2 fruit fly cellular contexts compared by ENCODE assay signal in the genomic region with DNA sequence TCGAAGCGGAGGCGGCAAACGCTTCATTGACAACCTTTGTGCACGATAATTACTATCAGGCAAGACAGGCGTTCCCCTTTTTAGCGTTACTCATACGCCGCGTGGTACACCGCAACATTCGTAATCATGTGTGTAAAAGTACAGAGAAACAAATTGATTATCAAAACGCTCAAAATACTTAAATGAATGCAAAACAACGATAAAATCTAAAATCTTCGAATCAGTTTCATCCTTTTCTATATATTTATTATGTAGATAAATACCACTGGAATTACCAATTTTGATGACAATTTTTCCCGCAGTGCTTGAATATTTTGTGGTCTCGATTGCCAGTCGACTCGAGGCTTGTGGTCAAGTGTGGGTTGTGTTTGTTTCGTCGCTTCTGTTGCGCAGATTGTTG.
TF ChIP-seq lines count a peak whose summit lies in the region.

No protein-coding gene starts in this region.

TF ChIP-seq in whole organism, embryonic, 481 proteins besides CTCF, POLR2A, EP300 and RAD21 (continued from another document):
- peak; percentile 5 for TF ChIP-seq CG10979 (tag; optimal IDR thresholded peaks at IDR 0.05; lab: Kevin White, UChicago)
- TF ChIP-seq ranshi (GFP tag; IDR thresholded peaks at IDR 0.05; lab: Robert Waterston, UW): peak; percentile 66
- peak; percentile 69 for TF ChIP-seq CG10147 (GFP tag; optimal IDR thresholded peaks at IDR 0.05; lab: Kevin White, UChicago)
- TF ChIP-seq nau (GFP tag; optimal IDR thresholded peaks at IDR 0.05; lab: Kevin White, UChicago): peak; percentile 3
- TF ChIP-seq HLH3B (GFP tag; IDR thresholded peaks at IDR 0.05; lab: Robert Waterston, UW): peak; percentile 61
- no peak for TF ChIP-seq CG9609 (GFP tag; optimal IDR thresholded peaks at IDR 0.05; lab: Kevin White, UChicago)
- TF ChIP-seq Fer3 (tag; optimal IDR thresholded peaks at IDR 0.05; lab: Kevin White, UChicago): peak; percentile 16
- peak; percentile 23; the same call in 1 of the 2 replicates for TF ChIP-seq Ptx1 (GFP tag; IDR thresholded peaks at IDR 0.05; lab: Robert Waterston, UW)
- peak; percentile 37; the same call in 1 of the 3 replicates for TF ChIP-seq CG11695 (GFP tag; IDR thresholded peaks at IDR 0.05; lab: Robert Waterston, UW)
- TF ChIP-seq Hr51 (GFP tag; optimal IDR thresholded peaks at IDR 0.05; lab: Kevin White, UChicago): peak in 1 of 2 experiments; percentile 25
- peak; percentile 14 for TF ChIP-seq CG12071 (GFP tag; optimal IDR thresholded peaks at IDR 0.05; lab: Kevin White, UChicago)
- TF ChIP-seq CG18764 (GFP tag; optimal IDR thresholded peaks at IDR 0.05; lab: Kevin White, UChicago): peak; percentile 13
- TF ChIP-seq dmrt11E (tag; optimal IDR thresholded peaks at IDR 0.05; lab: Kevin White, UChicago): no peak
- TF ChIP-seq CG31441 (GFP tag; IDR thresholded peaks at IDR 0.05; lab: Robert Waterston, UW): no peak
- peak; percentile 41 for TF ChIP-seq ind (GFP tag; optimal IDR thresholded peaks at IDR 0.05; lab: Kevin White, UChicago)
- TF ChIP-seq CG1529 (GFP tag; optimal IDR thresholded peaks at IDR 0.05; lab: Kevin White, UChicago): no peak
- peak; percentile 18 for TF ChIP-seq Sox102F (GFP tag; optimal IDR thresholded peaks at IDR 0.05; lab: Kevin White, UChicago)
- TF ChIP-seq fd96Cb (tag; optimal IDR thresholded peaks at IDR 0.05; lab: Kevin White, UChicago): peak; percentile 5
- TF ChIP-seq Dbx (GFP tag; IDR thresholded peaks at IDR 0.05; lab: Robert Waterston, UW): peak; percentile 49; the same call in 1 of the 3 replicates
- TF ChIP-seq row (GFP tag; IDR thresholded peaks at IDR 0.05; lab: Robert Waterston, UW): peak; percentile 46; the same call in 2 of the 3 replicates
- peak; percentile 42; the same call in 1 of the 2 replicates for TF ChIP-seq Drgx (GFP tag; IDR thresholded peaks at IDR 0.05; lab: Robert Waterston, UW)
- peak; percentile 51 for TF ChIP-seq cwo (GFP tag; optimal IDR thresholded peaks at IDR 0.05; lab: Kevin White, UChicago)
- TF ChIP-seq sens (GFP tag; lab: Kevin White, UChicago): peak; percentile 26
- TF ChIP-seq CG10321 (GFP tag; IDR thresholded peaks at IDR 0.05; lab: Robert Waterston, UW): no peak
- TF ChIP-seq bab2 (GFP tag; optimal IDR thresholded peaks at IDR 0.05; lab: Kevin White, UChicago): peak; percentile 33
- no peak for TF ChIP-seq Max (GFP tag; optimal IDR thresholded peaks at IDR 0.05; lab: Kevin White, UChicago)
- TF ChIP-seq kay (GFP tag; optimal IDR thresholded peaks at IDR 0.05; lab: Kevin White, UChicago): peak; percentile 32
- TF ChIP-seq CG15514 (GFP tag; optimal IDR thresholded peaks at IDR 0.05; lab: Kevin White, UChicago): peak; percentile 29
- no peak for TF ChIP-seq CG17912 (GFP tag; optimal IDR thresholded peaks at IDR 0.05; lab: Kevin White, UChicago)
- TF ChIP-seq Med (GFP tag; lab: Kevin White, UChicago): peak; percentile 73
- no peak for TF ChIP-seq CG12104 (GFP tag; optimal IDR thresholded peaks at IDR 0.05; lab: Kevin White, UChicago)
- TF ChIP-seq CG9727 (GFP tag; optimal IDR thresholded peaks at IDR 0.05; lab: Kevin White, UChicago): peak; percentile 17
- peak; percentile 41 for TF ChIP-seq CG3281 (GFP tag; optimal IDR thresholded peaks at IDR 0.05; lab: Kevin White, UChicago)
- 0 out of 2 replicates have a peak, but pooled peaks have one; percentile 11 for TF ChIP-seq Awh (GFP tag; IDR thresholded peaks at IDR 0.05; lab: Robert Waterston, UW)
- peak; percentile 70 for TF ChIP-seq CG11504 (tag; optimal IDR thresholded peaks at IDR 0.05; lab: Kevin White, UChicago)
- no peak for TF ChIP-seq HLHmδ (GFP tag; optimal IDR thresholded peaks at IDR 0.05; lab: Kevin White, UChicago)
- TF ChIP-seq vvl (GFP tag; IDR thresholded peaks at IDR 0.05; lab: Robert Waterston, UW): 0 out of 2 replicates have a peak, but pooled peaks have one; percentile 11
- peak; percentile 19 for TF ChIP-seq caup (GFP tag; optimal IDR thresholded peaks at IDR 0.05; lab: Kevin White, UChicago; ENCODE audit: severe bottlenecking)
- peak; percentile 66 for TF ChIP-seq Ets65A (GFP tag; lab: Kevin White, UChicago)
- TF ChIP-seq tin (GFP tag; optimal IDR thresholded peaks at IDR 0.05; lab: Kevin White, UChicago): peak; percentile 10
- peak; percentile 22 for TF ChIP-seq phol (tag; optimal IDR thresholded peaks at IDR 0.05; lab: Kevin White, UChicago)
- TF ChIP-seq dysf (GFP tag; IDR thresholded peaks at IDR 0.05; lab: Robert Waterston, UW): peak; percentile 33; the same call in 1 of the 3 replicates
- peak; percentile 38 for TF ChIP-seq CG18476 (GFP tag; optimal IDR thresholded peaks at IDR 0.05; lab: Kevin White, UChicago)
- peak; percentile 7; the same call in 1 of the 2 replicates for TF ChIP-seq Xrp1 (GFP tag; IDR thresholded peaks at IDR 0.05; lab: Robert Waterston, UW)
- peak; percentile 42 for TF ChIP-seq CG2678 (tag; optimal IDR thresholded peaks at IDR 0.05; lab: Kevin White, UChicago)
- TF ChIP-seq CG8290 (GFP tag; optimal IDR thresholded peaks at IDR 0.05; lab: Kevin White, UChicago): no peak
- no peak for TF ChIP-seq CG8290 (tag; optimal IDR thresholded peaks at IDR 0.05; lab: Kevin White, UChicago)
- TF ChIP-seq Pdp1 (GFP tag; optimal IDR thresholded peaks at IDR 0.05; lab: Kevin White, UChicago): peak in 1 of 2 experiments; percentile 21
- TF ChIP-seq gem (tag; optimal IDR thresholded peaks at IDR 0.05; lab: Kevin White, UChicago): peak; percentile 36
- peak; percentile 7 for TF ChIP-seq CG4820 (GFP tag; optimal IDR thresholded peaks at IDR 0.05; lab: Kevin White, UChicago)
- no peak for TF ChIP-seq hkb (optimal IDR thresholded peaks at IDR 0.05; lab: Kevin White, UChicago)
- peak; percentile 43; the same call in 1 of the 2 replicates for TF ChIP-seq hkb (GFP tag; IDR thresholded peaks at IDR 0.05; lab: Robert Waterston, UW)

TF ChIP-seq in whole organism, prepupa, 60 proteins besides CTCF, POLR2A, EP300 and RAD21 (continued from another document):
- TF ChIP-seq Smox (GFP tag; optimal IDR thresholded peaks at IDR 0.05; lab: Kevin White, UChicago) (peak; percentile 2), Sox14 (GFP tag; optimal IDR thresholded peaks at IDR 0.05; lab: Kevin White, UChicago) (no peak), Eip75B (GFP tag; optimal IDR thresholded peaks at IDR 0.05; lab: Kevin White, UChicago) (no peak), CG11762 (GFP tag; optimal IDR thresholded peaks at IDR 0.05; lab: Kevin White, UChicago; ENCODE audit: insufficient read depth) (peak; percentile 39), CG11902 (GFP tag; optimal IDR thresholded peaks at IDR 0.05; lab: Kevin White, UChicago) (peak; percentile 23), eg (GFP tag; IDR thresholded peaks at IDR 0.05; lab: Robert Waterston, UW) (peak; percentile 69; the same call in 2 of the 3 replicates), Eip93F (GFP tag; optimal IDR thresholded peaks at IDR 0.05; lab: Kevin White, UChicago) (peak; percentile 27), fd59A (GFP tag; optimal IDR thresholded peaks at IDR 0.05; lab: Kevin White, UChicago) (no peak), esn (GFP tag; optimal IDR thresholded peaks at IDR 0.05; lab: Kevin White, UChicago) (peak; percentile 16), Sox15 (GFP tag; optimal IDR thresholded peaks at IDR 0.05; lab: Kevin White, UChicago) (no peak), lz (GFP tag; optimal IDR thresholded peaks at IDR 0.05; lab: Kevin White, UChicago) (no peak), CG16779 (tag; optimal IDR thresholded peaks at IDR 0.05; lab: Kevin White, UChicago) (no peak), CG1621 (tag; optimal IDR thresholded peaks at IDR 0.05; lab: Kevin White, UChicago) (no peak), pdm3 (GFP tag; optimal IDR thresholded peaks at IDR 0.05; lab: Kevin White, UChicago) (peak; percentile 29), CG7368 (GFP tag; optimal IDR thresholded peaks at IDR 0.05; lab: Kevin White, UChicago) (peak; percentile 68), svp (GFP tag; lab: Kevin White, UChicago) (no peak), CG15336 (GFP tag; IDR thresholded peaks at IDR 0.05; lab: Robert Waterston, UW) (peak; percentile 57), Ets21C (GFP tag; optimal IDR thresholded peaks at IDR 0.05; lab: Kevin White, UChicago) (no peak), fkh (GFP tag; optimal IDR thresholded peaks at IDR 0.05; lab: Kevin White, UChicago) (no peak), achi (GFP tag; optimal IDR thresholded peaks at IDR 0.05; lab: Kevin White, UChicago) (no peak), topi (GFP tag; optimal IDR thresholded peaks at IDR 0.05; lab: Kevin White, UChicago) (peak; percentile 69), OdsH (GFP tag; optimal IDR thresholded peaks at IDR 0.05; lab: Kevin White, UChicago) (peak; percentile 39), CG8119 (GFP tag; IDR thresholded peaks at IDR 0.05; lab: Robert Waterston, UW) (peak; percentile 73), CG3032 (tag; optimal IDR thresholded peaks at IDR 0.05; lab: Kevin White, UChicago) (peak; percentile 7), Ets96B (tag; optimal IDR thresholded peaks at IDR 0.05; lab: Kevin White, UChicago) (peak; percentile 55), CG6276 (GFP tag; optimal IDR thresholded peaks at IDR 0.05; lab: Kevin White, UChicago) (peak; percentile 45), spab (GFP tag; optimal IDR thresholded peaks at IDR 0.05; lab: Kevin White, UChicago) (no peak), Hr38 (GFP tag; optimal IDR thresholded peaks at IDR 0.05; lab: Kevin White, UChicago) (no peak), Gug (GFP tag; IDR thresholded peaks at IDR 0.05; lab: Robert Waterston, UW) (no peak), dsx (GFP tag; optimal IDR thresholded peaks at IDR 0.05; lab: Kevin White, UChicago; ENCODE audit: poor library complexity, severe bottlenecking) (peak; percentile 6), CG8632 (GFP tag; optimal IDR thresholded peaks at IDR 0.05; lab: Kevin White, UChicago) (peak; percentile 24), CG6792 (GFP tag; optimal IDR thresholded peaks at IDR 0.05; lab: Kevin White, UChicago) (peak; percentile 5), CG8319 (GFP tag; optimal IDR thresholded peaks at IDR 0.05; lab: Kevin White, UChicago) (peak; percentile 8), dac (GFP tag; optimal IDR thresholded peaks at IDR 0.05; lab: Kevin White, UChicago) (no peak), fd85E (GFP tag; optimal IDR thresholded peaks at IDR 0.05; lab: Kevin White, UChicago) (no peak), vri (GFP tag; optimal IDR thresholded peaks at IDR 0.05; lab: Kevin White, UChicago) (no peak), Met (GFP tag; optimal IDR thresholded peaks at IDR 0.05; lab: Kevin White, UChicago) (no peak), cyc (GFP tag; optimal IDR thresholded peaks at IDR 0.05; lab: Kevin White, UChicago) (peak; percentile 49)
